Worm (Caenorhabditis elegans): Measurements from ENCODE around the gene fkh-5.

DNA sequence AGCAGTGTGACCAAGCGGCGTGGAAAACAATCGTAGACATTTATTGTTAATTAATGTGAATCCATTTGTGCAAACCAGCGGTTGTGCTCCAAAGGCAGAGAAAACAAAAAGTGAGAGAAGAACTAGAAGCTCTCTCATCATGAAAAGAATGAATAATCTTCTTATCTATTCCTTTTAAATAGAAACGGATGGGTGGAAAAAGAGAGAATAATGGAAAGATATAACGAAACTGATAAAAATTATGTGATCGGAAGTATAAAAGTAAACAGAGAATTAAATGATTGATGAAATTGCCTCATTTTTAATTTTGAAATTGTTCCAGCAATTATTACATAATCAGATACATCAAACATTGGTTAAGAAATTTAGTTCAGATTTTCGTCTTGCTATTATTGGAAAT is 39.0 kb downstream of the fkh-5 start, which contains the start of gene clec-5:
- no peak for TF ChIP-seq med-1 (GFP tag; optimal IDR thresholded peaks at IDR 0.05; ENCODE audit: insufficient read depth)
- TF ChIP-seq tab-1 (GFP tag; IDR thresholded peaks at IDR 0.05): no peak
- TF ChIP-seq cog-1 (tag; optimal IDR thresholded peaks at IDR 0.05): no peak
